Worm (Caenorhabditis elegans): ENCODE results near the gene C01B9.1.

- no peak for TF ChIP-seq unc-62 (GFP tag; optimal IDR thresholded peaks at IDR 0.05)
- no peak for TF ChIP-seq snpc-4 (tag; optimal IDR thresholded peaks at IDR 0.05)
- no peak for TF ChIP-seq hlh-1 (tag; optimal IDR thresholded peaks at IDR 0.05)
- no peak for TF ChIP-seq unc-120 (tag; optimal IDR thresholded peaks at IDR 0.05; ENCODE audit: poor library complexity, severe bottlenecking)
- TF ChIP-seq sptf-1 (tag; optimal IDR thresholded peaks at IDR 0.05): no peak
- TF ChIP-seq lsy-2 (tag; optimal IDR thresholded peaks at IDR 0.05): no peak
- no peak for TF ChIP-seq zip-8 (tag; optimal IDR thresholded peaks at IDR 0.05)
- no peak for TF ChIP-seq nhr-28 (tag; optimal IDR thresholded peaks at IDR 0.05)
Observed at ce11 chrII:13722763-13723162, 48.6 kb upstream of the C01B9.1 start, which contains the start of gene Y54G9A.5.
